Fruit fly (Drosophila melanogaster) whole organism, wandering third instar larva: ENCODE data around the gene CG15743.

Source experiments
- CG32264 ChIP-seq: fragments of 200-800 bp; sonication (Bioruptor generic); optimal IDR thresholded peaks from 2 replicates; lab custom pipeline; 2016; ENCODE audit warnings: missing biosample characterization, missing genetic modification characterization
- CrebA ChIP-seq: fragments of 200-800 bp; sonication (Bioruptor generic); optimal IDR thresholded peaks from 2 replicates; lab custom pipeline; 2016; ENCODE audit warnings: missing biosample characterization, mild to moderate bottlenecking, missing genetic modification characterization, borderline replicate concordance
- Dfd ChIP-seq: fragments of >200 bp; optimal IDR thresholded peaks from 2 replicates; lab custom pipeline; 2017; ENCODE audit warnings: missing biosample characterization, missing genetic modification characterization
- GATAd ChIP-seq: sonication (Bioruptor generic); optimal IDR thresholded peaks from 2 replicates; lab custom pipeline; 2016; ENCODE audit warnings: missing biosample characterization, missing genetic modification characterization
- HLH106 ChIP-seq: fragments of 200-800 bp; optimal IDR thresholded peaks from 3 replicates; lab custom pipeline; 2019; ENCODE audit warnings: missing biosample characterization, mild to moderate bottlenecking, missing genetic modification characterization, moderate library complexity
- Hnf4 ChIP-seq: fragments of 200-800 bp; sonication (Bioruptor generic); optimal IDR thresholded peaks from 2 replicates; lab custom pipeline; 2016; ENCODE audit warnings: missing biosample characterization, mild to moderate bottlenecking, missing genetic modification characterization
- Jra ChIP-seq: sonication (Bioruptor generic); optimal IDR thresholded peaks from 2 replicates; lab custom pipeline; 2016; ENCODE audit warnings: missing biosample characterization, missing genetic modification characterization
- Mio ChIP-seq: sonication (Bioruptor generic); optimal IDR thresholded peaks from 2 replicates; lab custom pipeline; 2016; ENCODE audit warnings: missing biosample characterization, missing genetic modification characterization
- N ChIP-seq: fragments of >200 bp; optimal IDR thresholded peaks from 2 replicates; lab custom pipeline; 2018; ENCODE audit warnings: missing biosample characterization, missing external identifiers, missing genetic modification characterization
- OdsH ChIP-seq: fragments of 200-800 bp; sonication (Bioruptor generic); optimal IDR thresholded peaks from 2 replicates; lab custom pipeline; 2016; ENCODE audit warnings: missing biosample characterization, mild to moderate bottlenecking, missing genetic modification characterization
- Rel ChIP-seq, 2 experiments: fragments of 200-800 bp; sonication (Bioruptor generic) in 1 of 2; optimal IDR thresholded peaks; 2 replicates in 1 of 2; 3 replicates in 1 of 2; lab custom pipeline; 2016 to 2019; ENCODE audit warnings: mild to moderate bottlenecking in 2 of 2, missing biosample characterization in 2 of 2, missing genetic modification characterization in 2 of 2, moderate library complexity in 1 of 2
- Sp1 ChIP-seq: fragments of 200-800 bp; sonication (Bioruptor generic); optimal IDR thresholded peaks from 3 replicates; lab custom pipeline; 2019; ENCODE audit warnings: missing biosample characterization, mild to moderate bottlenecking, missing genetic modification characterization, moderate library complexity
- Vsx2 ChIP-seq: fragments of 200-300, 225-300 bp; sonication (Bioruptor generic); optimal IDR thresholded peaks from 2 replicates; lab custom pipeline; 2018; ENCODE audit warnings: missing biosample characterization, missing genetic modification characterization; ENCODE audit not compliant: partially characterized antibody
- br ChIP-seq: fragments of 200-800 bp; sonication (Bioruptor generic); optimal IDR thresholded peaks from 2 replicates; lab custom pipeline; 2016; ENCODE audit warnings: missing biosample characterization, missing genetic modification characterization
- dl ChIP-seq, 2 experiments: fragments of 175-275, 200-275 bp in 1 of 2; fragments of 200-275 bp in 1 of 2; sonication (Bioruptor generic); optimal IDR thresholded peaks; lab custom pipeline; 2018; ENCODE audit warnings: mild to moderate bottlenecking in 2 of 2, missing biosample characterization in 2 of 2, missing genetic modification characterization in 2 of 2, moderate library complexity in 2 of 2; ENCODE audit not compliant: partially characterized antibody in 2 of 2, insufficient read depth in 1 of 2
- dmrt93B ChIP-seq: fragments of 200-800 bp; sonication (Bioruptor generic); optimal IDR thresholded peaks from 2 replicates; lab custom pipeline; 2018; ENCODE audit warnings: missing biosample characterization, mild to moderate bottlenecking, missing genetic modification characterization
- dsf ChIP-seq: sonication (Bioruptor generic); optimal IDR thresholded peaks from 2 replicates; lab custom pipeline; 2016; ENCODE audit warnings: missing biosample characterization, missing genetic modification characterization, borderline replicate concordance
- foxo ChIP-seq, 2 experiments: fragments of 200-800 bp; sonication (Bioruptor generic); optimal IDR thresholded peaks; 2 replicates in 1 of 2; 3 replicates in 1 of 2; lab custom pipeline; 2016 to 2017; ENCODE audit warnings: missing biosample characterization in 2 of 2, missing genetic modification characterization in 2 of 2
- fru ChIP-seq: fragments of 200-800 bp; sonication (Bioruptor generic); optimal IDR thresholded peaks from 3 replicates; lab custom pipeline; 2016; ENCODE audit warnings: missing biosample characterization, mild to moderate bottlenecking, missing genetic modification characterization
- h ChIP-seq: fragments of 200-800 bp; sonication (Bioruptor generic); optimal IDR thresholded peaks from 3 replicates; lab custom pipeline; 2016; ENCODE audit warnings: missing biosample characterization, mild to moderate bottlenecking, missing genetic modification characterization
- jim ChIP-seq: fragments of 175-275, 200-325 bp; sonication (Bioruptor generic); optimal IDR thresholded peaks from 2 replicates; lab custom pipeline; 2016; ENCODE audit warnings: missing biosample characterization, mild to moderate bottlenecking, missing genetic modification characterization
- lola ChIP-seq: fragments of >200 bp; optimal IDR thresholded peaks from 2 replicates; lab custom pipeline; 2017; ENCODE audit warnings: missing biosample characterization, missing genetic modification characterization
- psq ChIP-seq: fragments of 200-800 bp; sonication (Bioruptor generic); optimal IDR thresholded peaks from 3 replicates; lab custom pipeline; 2017; ENCODE audit warnings: missing biosample characterization, mild to moderate bottlenecking, missing genetic modification characterization, moderate library complexity
- sage ChIP-seq: fragments of 200-800 bp; sonication (Bioruptor generic); optimal IDR thresholded peaks from 2 replicates; lab custom pipeline; 2016; ENCODE audit warnings: missing biosample characterization, mild to moderate bottlenecking, missing genetic modification characterization
- tai ChIP-seq: sonication (Bioruptor generic); optimal IDR thresholded peaks from 2 replicates; lab custom pipeline; 2016; ENCODE audit warnings: missing biosample characterization, missing genetic modification characterization
- usp ChIP-seq: fragments of >200 bp; optimal IDR thresholded peaks from 2 replicates; lab custom pipeline; 2017; ENCODE audit warnings: missing biosample characterization, missing genetic modification characterization

CG15743 gene

DNA sequence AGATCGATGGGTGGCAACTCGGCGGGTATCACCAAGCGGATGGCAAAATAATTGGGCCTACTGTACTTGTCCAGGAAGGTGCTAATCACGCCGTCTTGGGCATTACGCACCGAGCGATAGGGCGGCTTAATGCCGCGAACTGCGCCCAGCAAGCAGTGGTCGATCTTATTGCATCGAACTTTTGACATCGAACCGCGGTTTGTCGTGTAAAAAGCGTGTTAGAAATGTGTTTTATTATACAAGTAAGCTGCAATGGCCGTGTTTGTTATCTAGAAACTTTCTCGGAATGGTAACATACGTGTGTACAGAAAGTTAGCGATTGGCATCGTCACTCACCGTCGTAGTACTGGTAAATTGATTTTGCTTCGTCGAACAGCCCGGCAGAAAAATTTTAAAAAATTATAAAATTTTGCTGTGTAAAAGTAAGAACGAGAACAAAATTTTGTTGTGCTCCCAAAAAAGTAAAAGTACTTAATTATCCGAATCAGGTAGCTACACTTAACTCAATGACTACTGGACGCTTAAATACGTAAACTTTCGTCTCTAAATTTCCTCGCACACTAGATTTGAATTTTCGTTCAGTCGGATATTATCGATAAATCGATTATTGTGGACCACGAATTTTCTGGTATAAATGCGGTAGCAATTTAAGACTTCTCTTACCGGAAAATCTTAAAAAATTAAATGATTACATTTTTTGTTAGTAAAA is 27.3 kb upstream of the CG15743 start, which contains the start of the genes mew and CG15742:
TSS of gene mew (minus strand) at position 443 of the 709 bp plus-strand sequence.
TSS of gene CG15742 (minus strand) at position 448 of the 709 bp plus-strand sequence.
- TF ChIP-seq CG32264 (no peak), OdsH (GFP tag; lab: Kevin White, UChicago) (no peak)
- TF ChIP-seq, all 38 proteins: peak for 0

DNA sequence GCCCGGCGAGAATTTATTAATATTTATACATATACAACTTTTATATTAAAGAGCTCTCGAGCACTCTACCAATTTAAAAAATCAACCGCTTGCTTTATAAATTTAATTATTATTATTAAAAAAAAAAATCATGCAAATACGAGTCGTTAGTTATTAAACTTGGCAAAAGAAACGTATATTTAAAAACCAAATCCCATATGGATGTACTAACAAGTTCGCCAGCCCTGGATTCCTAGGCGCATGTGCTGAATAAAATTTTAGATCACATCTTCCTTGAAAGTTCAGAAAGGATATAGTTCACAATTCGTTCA is 26.8 kb upstream of the CG15743 start, which contains the start of gene comt:
TSS of gene comt (plus strand) at position 265 of the 311 bp plus-strand sequence.
- TF ChIP-seq psq (GFP tag; lab: Kevin White, UChicago): peak; percentile 31
- TF ChIP-seq OdsH (GFP tag; lab: Kevin White, UChicago): peak; percentile 6
- TF ChIP-seq fru (GFP tag; lab: Kevin White, UChicago): peak; percentile 16
- peak; percentile 55 for TF ChIP-seq HLH106 (tag; lab: Kevin White, UChicago)
- no peak for TF ChIP-seq br
- TF ChIP-seq, all 38 proteins: peak for 4

DNA sequence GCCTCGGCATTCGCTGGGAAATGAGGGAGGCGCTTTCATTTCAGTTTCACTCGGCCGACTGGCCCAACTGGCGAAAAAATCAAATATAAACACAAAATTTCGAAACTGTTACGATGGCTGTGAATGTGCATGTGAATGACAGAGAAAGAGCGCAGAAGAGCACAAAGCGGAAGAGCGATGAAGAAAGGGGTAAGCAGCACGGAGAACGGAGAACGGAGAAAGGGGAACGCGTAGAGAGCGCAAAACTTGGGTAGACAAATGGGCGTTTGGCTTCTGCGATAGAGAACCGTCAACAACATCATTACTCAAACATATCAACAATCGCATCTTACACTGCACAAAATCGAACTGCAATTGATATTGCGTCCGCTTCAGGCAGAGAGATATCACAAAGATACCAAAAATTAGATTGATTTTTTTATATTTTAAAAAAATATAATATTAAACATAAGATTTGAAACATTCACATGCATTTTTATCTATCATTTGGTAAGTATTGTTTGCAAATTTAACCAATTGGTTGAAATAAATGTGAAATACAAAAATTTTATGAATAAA is 12.8 kb upstream of the CG15743 start:
- TF ChIP-seq dl (GFP tag; optimal IDR thresholded peaks at IDR 0.05; lab: Kevin White, UChicago; ENCODE audit: insufficient read depth in 1 of 2, partially characterized antibody in 2 of 2) (peak in 1 of 2 experiments; percentile 45), psq (GFP tag; lab: Kevin White, UChicago) (peak; percentile 68), usp (GFP tag; lab: Kevin White, UChicago) (no peak)

DNA sequence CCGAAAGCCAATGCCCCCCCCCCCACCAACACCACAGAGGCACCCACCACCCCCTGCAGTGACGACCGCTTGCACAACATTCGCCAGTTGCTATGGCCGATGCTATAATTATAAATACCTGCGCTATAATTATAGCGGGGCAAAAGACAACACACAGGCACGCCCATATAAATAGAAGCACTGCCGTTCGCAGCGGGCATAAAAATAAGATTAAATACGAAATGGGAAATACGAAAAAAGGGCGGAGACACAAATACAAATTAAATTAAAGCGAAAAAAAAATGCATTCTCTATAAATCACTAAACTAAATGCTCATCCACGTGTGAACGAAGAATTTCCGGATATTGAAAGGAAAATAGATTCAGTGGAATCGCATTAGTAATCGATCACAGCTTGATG is 12.1 kb upstream of the CG15743 start:
- TF ChIP-seq HLH106 (tag; lab: Kevin White, UChicago) (no peak), GATAd (no peak), dsf (no peak), Hnf4 (GFP tag; lab: Kevin White, UChicago) (no peak), Vsx2 (GFP tag; lab: Kevin White, UChicago) (no peak), h (GFP tag; lab: Kevin White, UChicago) (no peak), lola (GFP tag; lab: Kevin White, UChicago) (no peak), N (no peak), CG32264 (no peak), dmrt93B (GFP tag; lab: Kevin White, UChicago) (no peak), Rel (GFP tag; optimal IDR thresholded peaks at IDR 0.05; lab: Kevin White, UChicago) (no peak), Rel (tag; optimal IDR thresholded peaks at IDR 0.05; lab: Kevin White, UChicago) (no peak), Jra (no peak), Mio (no peak), CrebA (GFP tag; lab: Kevin White, UChicago) (no peak), tai (GFP tag; lab: Kevin White, UChicago) (no peak), jim (GFP tag; lab: Kevin White, UChicago) (no peak), Dfd (GFP tag; lab: Kevin White, UChicago) (no peak), usp (GFP tag; lab: Kevin White, UChicago) (no peak)

DNA sequence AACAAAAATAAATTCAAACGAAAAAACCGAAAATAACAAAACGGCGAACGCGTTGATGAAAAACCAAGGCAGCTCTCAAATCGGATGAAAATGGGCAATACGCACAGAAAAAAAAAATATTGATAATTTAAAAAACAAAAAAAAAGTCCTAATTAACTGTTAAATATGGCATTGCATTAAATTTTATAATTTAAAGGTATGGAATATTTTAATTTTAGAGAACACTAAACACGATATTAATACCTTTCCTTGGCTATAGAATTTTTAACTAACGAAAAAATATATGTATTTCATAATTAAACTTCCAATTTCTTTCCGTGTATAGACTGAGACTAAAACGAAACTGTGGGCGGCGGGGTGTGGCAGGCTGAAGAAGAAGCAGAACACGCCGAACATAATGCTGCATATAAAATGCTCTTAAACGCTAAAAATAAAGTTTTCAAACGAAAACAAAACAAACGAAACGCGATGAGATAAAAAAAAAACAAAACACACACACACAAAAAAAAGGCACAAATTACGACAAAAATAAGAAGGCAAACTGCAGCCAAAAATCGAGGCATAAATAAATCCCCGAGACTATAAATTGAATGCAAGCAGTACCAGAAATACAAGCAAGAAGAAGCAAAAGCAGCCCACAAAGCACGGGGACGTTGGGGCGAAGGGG is 10.9 kb upstream of the CG15743 start:
- peak in 1 of 2 experiments; percentile 25 for TF ChIP-seq foxo (GFP tag; optimal IDR thresholded peaks at IDR 0.05; lab: Kevin White, UChicago)
- no peak for TF ChIP-seq tai (GFP tag; lab: Kevin White, UChicago)
- TF ChIP-seq Rel (GFP tag; optimal IDR thresholded peaks at IDR 0.05; lab: Kevin White, UChicago): no peak
- peak; percentile 36 for TF ChIP-seq Rel (tag; optimal IDR thresholded peaks at IDR 0.05; lab: Kevin White, UChicago)
- peak; percentile 39 for TF ChIP-seq HLH106 (tag; lab: Kevin White, UChicago)
- peak; percentile 19 for TF ChIP-seq h (GFP tag; lab: Kevin White, UChicago)
- TF ChIP-seq OdsH (GFP tag; lab: Kevin White, UChicago): no peak
- TF ChIP-seq sage (GFP tag; lab: Kevin White, UChicago): no peak
- TF ChIP-seq Sp1: no peak
- TF ChIP-seq, all 38 proteins: peak for 4
